Worm (Caenorhabditis elegans): Measurements from ENCODE around the gene bus-12.

Gene bus-12

DNA sequence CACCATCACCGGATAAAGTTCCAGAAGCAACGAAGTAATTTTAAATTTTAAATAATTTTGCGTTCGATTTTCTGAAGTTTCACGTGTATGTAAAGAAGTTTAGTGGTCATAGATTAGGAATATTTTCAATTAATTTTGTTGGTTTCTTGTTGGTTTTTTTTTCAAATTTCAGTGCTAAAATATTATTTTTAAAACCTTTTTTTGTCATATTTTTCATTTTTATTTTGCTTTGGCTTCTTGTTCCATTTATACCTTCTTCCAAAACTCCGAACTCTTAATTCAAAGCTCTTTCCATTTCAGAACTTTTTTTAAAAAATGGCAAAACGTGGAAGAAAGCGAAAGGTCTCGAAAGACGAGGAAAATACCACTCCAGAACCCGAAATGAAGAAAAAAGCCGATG, 9.0 kb upstream of the bus-12 start, which contains the start of gene JC8.7:
Gene JC8.7 (plus strand): TSS at position 301 of the 400 bp plus-strand sequence.
- no peak for TF ChIP-seq sem-2 (GFP tag; optimal IDR thresholded peaks at IDR 0.05)
- TF ChIP-seq ceh-39 (tag; optimal IDR thresholded peaks at IDR 0.05): no peak
- TF ChIP-seq zip-8 (tag; optimal IDR thresholded peaks at IDR 0.05): no peak
- TF ChIP-seq lsy-2 (tag; optimal IDR thresholded peaks at IDR 0.05): no peak

DNA sequence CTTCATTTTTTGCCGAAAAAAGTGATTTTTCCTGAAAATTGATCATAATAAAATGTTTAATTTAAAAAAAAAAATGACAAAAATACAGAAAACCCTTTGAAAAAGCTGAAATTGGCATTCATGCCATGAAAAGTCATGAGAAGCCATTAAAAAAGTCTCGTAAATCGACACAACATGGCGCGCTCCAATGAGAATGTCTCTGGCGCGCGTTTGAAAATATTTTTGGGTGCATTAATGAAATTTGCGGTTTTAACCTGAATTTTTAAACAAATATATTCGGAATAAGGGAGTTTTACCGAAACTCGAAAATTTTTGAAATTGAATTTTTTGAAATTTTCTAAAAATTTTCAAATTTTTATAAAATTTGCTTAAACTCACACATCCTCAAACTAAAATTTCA, 8.2 kb upstream of the bus-12 start:
- TF ChIP-seq mls-2 (tag; optimal IDR thresholded peaks at IDR 0.05): no peak
- TF ChIP-seq ceh-83 (GFP tag; optimal IDR thresholded peaks at IDR 0.05): no peak
- TF ChIP-seq flh-1 (GFP tag; optimal IDR thresholded peaks at IDR 0.05): no peak
- TF ChIP-seq M03D4.4 (tag; optimal IDR thresholded peaks at IDR 0.05): no peak
- TF ChIP-seq cnd-1 (tag; optimal IDR thresholded peaks at IDR 0.05): no peak
- TF ChIP-seq hlh-1 (tag; optimal IDR thresholded peaks at IDR 0.05): no peak
- TF ChIP-seq ces-1 (GFP tag; optimal IDR thresholded peaks at IDR 0.05): no peak
- no peak for TF ChIP-seq ceh-43 (GFP tag; optimal IDR thresholded peaks at IDR 0.05)
- no peak for TF ChIP-seq bed-3 (GFP tag; optimal IDR thresholded peaks at IDR 0.05)

DNA sequence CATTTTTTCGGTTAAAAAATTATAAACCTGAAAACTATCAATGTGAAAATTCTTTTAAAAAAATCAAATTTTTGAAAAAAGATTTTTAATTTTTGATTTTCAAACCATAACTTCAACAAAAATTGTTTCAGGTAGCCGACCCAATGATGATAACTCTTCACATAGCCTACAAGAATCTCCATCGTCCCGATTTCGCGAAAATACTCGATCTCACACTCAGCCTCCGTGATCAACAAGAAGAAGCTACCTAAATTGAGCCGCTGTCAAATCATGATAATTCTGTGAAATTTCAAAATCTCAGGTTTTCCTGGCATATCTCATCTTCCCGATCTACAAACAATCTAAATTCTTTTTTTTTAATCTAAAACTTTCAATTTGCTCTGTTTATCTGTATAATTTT, 5.7 kb upstream of the bus-12 start:
- TF ChIP-seq nhr-76 (tag; optimal IDR thresholded peaks at IDR 0.05): no peak
- TF ChIP-seq ces-1 (GFP tag; optimal IDR thresholded peaks at IDR 0.05): no peak
- TF ChIP-seq nhr-12 (tag; optimal IDR thresholded peaks at IDR 0.05): no peak
- TF ChIP-seq ztf-11 (tag; optimal IDR thresholded peaks at IDR 0.05): no peak
- no peak for TF ChIP-seq bed-3 (GFP tag; optimal IDR thresholded peaks at IDR 0.05)
- TF ChIP-seq pha-4 (tag; optimal IDR thresholded peaks at IDR 0.05): no peak
- TF ChIP-seq unc-120 (tag; optimal IDR thresholded peaks at IDR 0.05; ENCODE audit: poor library complexity, severe bottlenecking): no peak
- TF ChIP-seq unc-39 (tag; optimal IDR thresholded peaks at IDR 0.05): no peak
- no peak for TF ChIP-seq ham-2 (GFP tag; optimal IDR thresholded peaks at IDR 0.05)
- no peak for TF ChIP-seq tbx-8 (GFP tag; optimal IDR thresholded peaks at IDR 0.05)
- TF ChIP-seq ceh-43 (GFP tag; optimal IDR thresholded peaks at IDR 0.05): no peak
- TF ChIP-seq mls-2 (tag; optimal IDR thresholded peaks at IDR 0.05): no peak
- no peak for TF ChIP-seq drap-1 (GFP tag; optimal IDR thresholded peaks at IDR 0.05)
- TF ChIP-seq lin-32 (GFP tag; optimal IDR thresholded peaks at IDR 0.05): no peak
- TF ChIP-seq M03D4.4 (tag; optimal IDR thresholded peaks at IDR 0.05): no peak
- no peak for TF ChIP-seq nhr-28 (tag; optimal IDR thresholded peaks at IDR 0.05)
- no peak for TF ChIP-seq elt-1 (tag; optimal IDR thresholded peaks at IDR 0.05; ENCODE audit: borderline replicate concordance, insufficient read depth)
- TF ChIP-seq nhr-2 (tag; optimal IDR thresholded peaks at IDR 0.05): no peak

DNA sequence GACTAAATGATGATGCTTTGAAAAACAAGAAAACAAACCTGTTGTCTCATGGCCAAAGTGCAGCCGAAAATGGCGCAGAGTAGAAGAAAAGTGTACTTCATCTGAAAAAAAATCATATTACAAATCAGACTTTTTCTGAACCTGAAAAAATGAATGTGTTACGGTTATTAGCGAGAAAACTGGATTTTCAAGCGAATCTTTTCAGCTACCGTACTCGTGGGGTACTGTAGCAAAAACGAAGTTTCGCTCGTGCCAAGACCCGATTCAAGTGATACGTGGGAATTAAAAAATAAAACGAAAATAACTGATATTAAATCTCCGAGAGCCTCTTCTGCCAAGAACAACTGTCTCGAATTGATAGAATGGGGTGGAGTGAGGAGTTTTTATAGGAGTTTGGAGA, 3.8 kb upstream of the bus-12 start, which contains the start of gene ttr-51:
Gene ttr-51 (minus strand): TSS at position 101 of the 400 bp plus-strand sequence.
- TF ChIP-seq lin-13 (tag; optimal IDR thresholded peaks at IDR 0.05) (no peak), nhr-237 (tag; optimal IDR thresholded peaks at IDR 0.05) (no peak), mab-5 (tag; optimal IDR thresholded peaks at IDR 0.05) (no peak), M03D4.4 (tag; optimal IDR thresholded peaks at IDR 0.05) (no peak), sem-2 (GFP tag; optimal IDR thresholded peaks at IDR 0.05) (no peak), nhr-2 (tag; optimal IDR thresholded peaks at IDR 0.05) (no peak), unc-62 (GFP tag; optimal IDR thresholded peaks at IDR 0.05) (no peak), elt-3 (tag; optimal IDR thresholded peaks at IDR 0.05) (no peak), flh-1 (GFP tag; optimal IDR thresholded peaks at IDR 0.05) (no peak), sptf-1 (tag; optimal IDR thresholded peaks at IDR 0.05) (no peak), ces-1 (GFP tag; optimal IDR thresholded peaks at IDR 0.05) (no peak), nhr-12 (tag; optimal IDR thresholded peaks at IDR 0.05) (no peak), ceh-83 (GFP tag; optimal IDR thresholded peaks at IDR 0.05) (no peak), elt-1 (tag; optimal IDR thresholded peaks at IDR 0.05; ENCODE audit: borderline replicate concordance, insufficient read depth) (no peak), blmp-1 (tag; optimal IDR thresholded peaks at IDR 0.05) (no peak), mep-1 (tag; optimal IDR thresholded peaks at IDR 0.05) (no peak)

DNA sequence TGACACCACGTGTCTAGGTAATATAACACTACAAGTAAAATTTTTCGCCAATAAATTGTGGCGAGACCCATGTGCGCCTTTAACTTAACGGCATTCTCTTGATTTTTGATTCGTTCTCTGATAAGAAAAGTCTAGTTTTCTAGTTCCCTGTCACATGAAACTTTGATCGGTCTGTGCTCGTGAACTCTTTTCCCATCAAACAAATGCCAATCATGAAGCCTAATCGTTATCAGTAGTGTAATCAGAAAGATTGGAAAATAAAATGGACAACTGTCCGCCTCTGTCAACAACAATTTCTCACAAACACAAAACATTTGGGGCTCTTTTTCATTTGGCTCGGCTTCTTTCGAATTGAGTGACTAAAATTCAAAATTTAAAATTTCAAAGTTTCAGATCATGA, 2.1 kb upstream of the bus-12 start, which contains the start of gene ttr-45:
Gene ttr-45 (plus strand): TSS at position 385 of the 400 bp plus-strand sequence.
- no peak for TF ChIP-seq lin-32 (GFP tag; optimal IDR thresholded peaks at IDR 0.05)
- peak; percentile 22 for TF ChIP-seq unc-62 (GFP tag; optimal IDR thresholded peaks at IDR 0.05)
- peak; percentile 11 for TF ChIP-seq hlh-1 (tag; optimal IDR thresholded peaks at IDR 0.05)

Measured in whole organism, mixed stage, embryonic.